Fruit fly (Drosophila melanogaster) ovary, adult (tissue): Measurements from ENCODE around the gene LysRS.

Experiments used
- CG17801 ChIP-seq: fragments of 200-800 bp; optimal IDR thresholded peaks from 2 replicates; lab custom pipeline; 2019; ENCODE audit warnings: missing biosample characterization, mild to moderate bottlenecking, missing genetic modification characterization, moderate library complexity; ENCODE audit not compliant: partially characterized antibody

Gene LysRS

dm6 chrX:9585359-9586002 is 23.2 kb downstream of the LysRS start, which contains the start of gene Hex-A:
Hex-A (plus strand) TSS chrX:9585675.
- peak; percentile 100 for TF ChIP-seq CG17801

- TF ChIP-seq CG17801: no peak
These were observed 23.8 kb downstream of the LysRS start for dm6 chrX:9584948-9585315.

- TF ChIP-seq CG17801: no peak
These were observed 24.4 kb downstream of the LysRS start for dm6 chrX:9584104-9584947.

- TF ChIP-seq CG17801: peak; percentile 96
These were observed 25.1 kb downstream of the LysRS start for dm6 chrX:9583440-9584103.

dm6 chrX:9582659-9583317 is 25.9 kb downstream of the LysRS start:
- peak; percentile 33 for TF ChIP-seq CG17801

dm6 chrX:9581869-9582268 is 26.8 kb downstream of the LysRS start:
- TF ChIP-seq CG17801: no peak

dm6 chrX:9580544-9580943 is 28.1 kb downstream of the LysRS start:
- TF ChIP-seq CG17801: no peak

dm6 chrX:9579918-9580521 is 28.7 kb downstream of the LysRS start, which contains the start of gene LPCAT:
LPCAT (minus strand) TSS chrX:9579987.
- TF ChIP-seq CG17801: peak; percentile 53

- peak; percentile 95 for TF ChIP-seq CG17801
These were observed 29.8 kb downstream of the LysRS start for dm6 chrX:9578696-9579509.

- TF ChIP-seq CG17801: no peak
These were observed 30.7 kb downstream of the LysRS start for dm6 chrX:9578014-9578413.

dm6 chrX:9577338-9577644 is 31.4 kb downstream of the LysRS start:
- no peak for TF ChIP-seq CG17801

dm6 chrX:9576504-9577337 is 32.0 kb downstream of the LysRS start:
- TF ChIP-seq CG17801: no peak

dm6 chrX:9576147-9576503 is 32.6 kb downstream of the LysRS start, which contains the start of gene CG42395:
CG42395 (minus strand) TSS chrX:9576247.
- TF ChIP-seq CG17801: no peak

- no peak for TF ChIP-seq CG17801
These were observed 37.5 kb downstream of the LysRS start, which contains the start of gene Cubn for dm6 chrX:9571208-9571607. Cubn (minus strand) TSS chrX:9571308.

dm6 chrX:9556397-9556796 is 52.3 kb downstream of the LysRS start, which contains the start of gene CG15317:
CG15317 (minus strand) TSS chrX:9556544.
- no peak for TF ChIP-seq CG17801
